Worm (Caenorhabditis elegans): ENCODE measurements around the gene exo-1.

The exo-1 gene

DNA sequence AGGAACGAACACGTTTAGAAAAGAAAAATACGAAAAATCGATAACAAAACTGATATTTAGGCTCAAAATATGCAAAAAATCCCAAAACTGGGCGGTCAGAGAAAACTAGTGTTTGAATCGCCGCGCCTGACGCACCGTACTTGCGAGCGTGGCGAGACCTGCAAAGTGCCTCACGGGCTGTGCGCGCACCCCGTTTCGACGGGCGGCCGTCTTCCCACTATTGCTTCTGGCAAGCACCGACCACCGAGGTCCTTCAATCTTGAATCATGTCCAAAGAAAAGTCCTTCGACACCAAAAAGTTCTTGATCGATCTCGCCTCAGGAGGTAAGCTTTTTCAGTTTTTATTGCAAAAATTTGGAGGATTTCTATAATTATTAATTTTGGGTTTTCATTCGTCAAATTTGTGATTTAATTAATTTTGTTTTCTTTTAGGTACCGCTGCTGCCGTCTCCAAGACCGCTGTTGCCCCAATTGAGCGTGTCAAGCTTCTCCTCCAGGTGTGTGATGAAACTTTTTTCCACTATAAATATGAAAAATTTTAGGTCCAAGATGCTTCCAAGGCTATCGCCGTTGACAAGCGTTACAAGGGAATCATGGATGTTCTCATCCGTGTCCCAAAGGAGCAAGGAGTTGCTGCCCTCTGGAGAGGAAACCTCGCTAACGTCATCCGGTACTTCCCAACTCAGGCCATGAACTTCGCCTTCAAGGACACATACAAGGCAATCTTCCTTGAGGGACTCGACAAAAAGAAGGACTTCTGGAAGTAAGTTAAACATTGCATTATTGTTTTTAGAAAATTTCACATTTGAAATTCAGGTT is 39.9 kb downstream of the exo-1 start, which contains the start of gene ant-1.1 (continued):
- TF ChIP-seq egl-44 (GFP tag; IDR thresholded peaks at IDR 0.05) (no peak), nhr-120 (GFP tag; IDR thresholded peaks at IDR 0.05) (no peak), rpc-1 (optimal IDR thresholded peaks at IDR 0.05) (peak; percentile 21), rpc-1 (tag; optimal IDR thresholded peaks at IDR 0.05) (no peak), snpc-1.1 (tag; optimal IDR thresholded peaks at IDR 0.05; ENCODE audit: insufficient read depth) (no peak), ceh-100 (GFP tag; IDR thresholded peaks at IDR 0.05) (peak; percentile 74), ceh-27 (GFP tag; optimal IDR thresholded peaks at IDR 0.05) (peak; percentile 89), K12H6.12 (tag; optimal IDR thresholded peaks at IDR 0.05) (peak; percentile 85), bed-1 (GFP tag; IDR thresholded peaks at IDR 0.05) (no peak), aptf-3 (GFP tag; IDR thresholded peaks at IDR 0.05) (peak; percentile 61; the same call in 1 of the 2 replicates), unc-62 (GFP tag; optimal IDR thresholded peaks at IDR 0.05) (no peak), tlf-1 (GFP tag; optimal IDR thresholded peaks at IDR 0.05) (peak; percentile 94), cebp-2 (GFP tag; IDR thresholded peaks at IDR 0.05) (no peak), ceh-91 (GFP tag; IDR thresholded peaks at IDR 0.05) (peak; percentile 78), lag-1 (GFP tag; IDR thresholded peaks at IDR 0.05) (no peak), efl-1 (GFP tag; optimal IDR thresholded peaks at IDR 0.05) (peak; percentile 86), hmg-20 (GFP tag; IDR thresholded peaks at IDR 0.05) (peak; percentile 68), ztf-18 (tag; optimal IDR thresholded peaks at IDR 0.05) (peak; percentile 87), ceh-40 (GFP tag; IDR thresholded peaks at IDR 0.05) (no peak), ceh-79 (tag; optimal IDR thresholded peaks at IDR 0.05) (peak; percentile 19), somi-1 (GFP tag; optimal IDR thresholded peaks at IDR 0.05) (peak; percentile 35), lin-26 (GFP tag; IDR thresholded peaks at IDR 0.05) (peak; percentile 69; the same call in 1 of the 2 replicates), ZK185.1 (tag; optimal IDR thresholded peaks at IDR 0.05; ENCODE audit: poor library complexity, severe bottlenecking) (peak; percentile 85), F55B11.4 (tag; optimal IDR thresholded peaks at IDR 0.05; ENCODE audit: borderline replicate concordance, insufficient read depth) (no peak), rcor-1 (GFP tag; IDR thresholded peaks at IDR 0.05) (peak; percentile 87), C17E4.6 (GFP tag; IDR thresholded peaks at IDR 0.05) (peak; percentile 79; the same call in 1 of the 2 replicates), dox-1 (GFP tag; IDR thresholded peaks at IDR 0.05) (peak; percentile 82), ceh-58 (GFP tag; IDR thresholded peaks at IDR 0.05) (no peak), madf-10 (tag; optimal IDR thresholded peaks at IDR 0.05) (peak; percentile 74), hrde-1 (tag; optimal IDR thresholded peaks at IDR 0.05; ENCODE audit: borderline replicate concordance) (no peak), attf-5 (GFP tag; optimal IDR thresholded peaks at IDR 0.05) (peak; percentile 88), ztf-25 (GFP tag; IDR thresholded peaks at IDR 0.05) (0 out of 2 replicates have a peak, but pooled peaks have one; percentile 24), C06A6.2 (GFP tag; conservative IDR thresholded peaks at IDR 0.05) (peak; percentile 81), tbx-9 (tag; optimal IDR thresholded peaks at IDR 0.05; ENCODE audit: borderline replicate concordance) (no peak), mxl-1 (tag; optimal IDR thresholded peaks at IDR 0.05) (no peak), F22D6.2 (tag; optimal IDR thresholded peaks at IDR 0.05) (peak; percentile 1), B0019.2 (GFP tag; conservative IDR thresholded peaks at IDR 0.05) (0 out of 2 replicates have a peak, but pooled peaks have one; percentile 4), mes-4 (tag; optimal IDR thresholded peaks at IDR 0.05) (no peak), madf-6 (GFP tag; IDR thresholded peaks at IDR 0.05) (peak; percentile 85), sptf-2 (GFP tag; optimal IDR thresholded peaks at IDR 0.05) (peak; percentile 22), dpff-1 (tag; optimal IDR thresholded peaks at IDR 0.05) (no peak), F37B4.10 (GFP tag; IDR thresholded peaks at IDR 0.05) (no peak), akir-1 (GFP tag; optimal IDR thresholded peaks at IDR 0.05) (no peak), unc-130 (GFP tag; optimal IDR thresholded peaks at IDR 0.05) (peak; percentile 30), repo-1 (tag; optimal IDR thresholded peaks at IDR 0.05) (peak; percentile 61), egl-18 (GFP tag; IDR thresholded peaks at IDR 0.05) (no peak), gei-17 (GFP tag; optimal IDR thresholded peaks at IDR 0.05) (peak; percentile 45), zfh-2 (GFP tag; conservative IDR thresholded peaks at IDR 0.05) (peak; percentile 96)

All from whole organism, young adult.